Worm (Caenorhabditis elegans) whole organism, mixed stage, embryonic: Measurements from ENCODE around the gene K02A6.1.

ENCODE experiments used
- ceh-39 ChIP-seq: fragments of 150-350 bp; optimal IDR thresholded peaks from 2 replicates; lab custom pipeline; 2014; ENCODE audit warnings: missing biosample characterization, missing genetic modification characterization
- snpc-4 ChIP-seq: fragments of 150-350 bp; optimal IDR thresholded peaks from 2 replicates; lab custom pipeline; 2014; ENCODE audit warnings: missing biosample characterization, missing genetic modification characterization
- unc-62 ChIP-seq: fragments of 150-350 bp; optimal IDR thresholded peaks from 2 replicates; lab custom pipeline; 2014; ENCODE audit warnings: missing biosample characterization, missing genetic modification reagents, missing genetic modification characterization

ce11 chrX:8218653-8219052, 875 bp upstream of the K02A6.1 start, which contains the start of gene K02A6.4:
- TF ChIP-seq ceh-39 (tag; lab: Kevin White, UChicago) (no peak), unc-62 (GFP tag; lab: Kevin White, UChicago) (no peak), snpc-4 (tag; lab: Kevin White, UChicago) (no peak)
